Worm (Caenorhabditis elegans): ENCODE measurements around the gene nspc-13.

Gene nspc-13

DNA sequence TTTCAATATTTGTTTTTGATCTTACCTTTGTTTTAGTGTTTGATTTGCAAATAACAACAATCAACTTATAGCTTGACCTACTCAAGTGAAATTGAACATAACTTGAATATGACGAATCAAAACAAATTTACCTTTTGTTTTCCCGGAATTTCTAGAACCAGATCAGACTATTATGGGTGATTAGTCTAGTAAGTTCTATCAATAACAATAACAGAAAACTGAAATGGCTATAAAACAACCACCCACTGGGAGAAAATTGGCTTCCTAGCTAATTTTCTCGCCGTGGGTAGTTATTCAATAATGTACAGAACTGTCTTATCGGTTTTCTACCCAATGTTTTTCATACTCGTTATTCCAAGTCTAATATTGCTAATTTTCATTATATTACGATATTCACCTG lies 28.6 kb upstream of the nspc-13 start, which contains the start of gene srd-45:
srd-45 (plus strand) TSS at position 301 of the 400 bp plus-strand sequence.
- TF ChIP-seq nhr-28 (tag; optimal IDR thresholded peaks at IDR 0.05): no peak

DNA sequence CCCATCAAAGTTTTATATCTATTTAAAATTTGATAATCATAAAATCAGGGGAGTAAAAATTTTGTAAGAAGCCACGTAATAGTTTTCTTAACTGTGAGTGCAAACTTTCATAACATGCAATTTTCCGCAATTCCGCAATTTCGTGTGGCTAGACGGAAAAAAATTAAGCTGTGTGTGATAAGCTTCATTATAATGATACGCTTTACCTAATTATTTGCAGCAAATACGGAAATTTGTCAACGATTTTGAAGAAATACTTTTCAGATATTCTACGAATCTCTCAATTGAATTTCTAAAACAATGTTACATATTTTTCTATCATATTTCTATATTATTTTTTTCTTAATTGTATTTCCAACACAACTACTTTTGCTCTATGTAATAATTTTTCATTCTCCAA lies 25.4 kb upstream of the nspc-13 start, which contains the start of gene srd-46:
srd-46 (plus strand) TSS at position 301 of the 400 bp plus-strand sequence.
- TF ChIP-seq ztf-4 (tag; optimal IDR thresholded peaks at IDR 0.05) (no peak), lin-39 (tag; optimal IDR thresholded peaks at IDR 0.05) (no peak), jun-1 (tag; optimal IDR thresholded peaks at IDR 0.05) (no peak), pha-4 (tag; optimal IDR thresholded peaks at IDR 0.05) (no peak), nhr-11 (tag; optimal IDR thresholded peaks at IDR 0.05) (no peak), egl-27 (tag; optimal IDR thresholded peaks at IDR 0.05) (no peak), lin-15B (tag; optimal IDR thresholded peaks at IDR 0.05) (no peak), pqm-1 (tag; optimal IDR thresholded peaks at IDR 0.05) (no peak), ama-1 (optimal IDR thresholded peaks at IDR 0.05) (no peak), unc-62 (GFP tag; optimal IDR thresholded peaks at IDR 0.05) (no peak), nhr-67 (tag; optimal IDR thresholded peaks at IDR 0.05) (no peak), nfya-1 (tag; optimal IDR thresholded peaks at IDR 0.05; ENCODE audit: insufficient read depth) (no peak), nhr-77 (tag; optimal IDR thresholded peaks at IDR 0.05) (no peak), ceh-9 (tag; optimal IDR thresholded peaks at IDR 0.05) (no peak), snpc-4 (tag; optimal IDR thresholded peaks at IDR 0.05) (no peak), elt-2 (tag; optimal IDR thresholded peaks at IDR 0.05) (no peak), daf-12 (tag; optimal IDR thresholded peaks at IDR 0.05) (no peak)

- TF ChIP-seq unc-62 (GFP tag; optimal IDR thresholded peaks at IDR 0.05): no peak
- TF ChIP-seq unc-39 (tag; optimal IDR thresholded peaks at IDR 0.05): no peak
- TF ChIP-seq ceh-28 (tag; optimal IDR thresholded peaks at IDR 0.05): no peak
- no peak for TF ChIP-seq elt-2 (tag; optimal IDR thresholded peaks at IDR 0.05)
- TF ChIP-seq pqm-1 (tag; optimal IDR thresholded peaks at IDR 0.05): no peak
- no peak for TF ChIP-seq nhr-43 (tag; optimal IDR thresholded peaks at IDR 0.05; ENCODE audit: poor library complexity, severe bottlenecking)
- no peak for TF ChIP-seq nfya-1 (tag; optimal IDR thresholded peaks at IDR 0.05; ENCODE audit: insufficient read depth)
- TF ChIP-seq egl-27 (tag; optimal IDR thresholded peaks at IDR 0.05): no peak
- TF ChIP-seq ceh-9 (tag; optimal IDR thresholded peaks at IDR 0.05): no peak
- TF ChIP-seq mml-1 (tag; optimal IDR thresholded peaks at IDR 0.05): no peak
- TF ChIP-seq nhr-11 (tag; optimal IDR thresholded peaks at IDR 0.05): no peak
- no peak for TF ChIP-seq nhr-25 (tag; optimal IDR thresholded peaks at IDR 0.05)
- TF ChIP-seq sea-2 (GFP tag; optimal IDR thresholded peaks at IDR 0.05): no peak
- no peak for TF ChIP-seq nhr-77 (tag; optimal IDR thresholded peaks at IDR 0.05)
- TF ChIP-seq ztf-11 (tag; optimal IDR thresholded peaks at IDR 0.05): no peak
- TF ChIP-seq jun-1 (tag; optimal IDR thresholded peaks at IDR 0.05): no peak
Measured at ce11 chrX:12333479-12333878, 23.7 kb upstream of the nspc-13 start, which contains the start of gene srd-47. TSS of gene srd-47 (plus strand) at chrX:12333642.

- TF ChIP-seq eor-1 (tag; optimal IDR thresholded peaks at IDR 0.05): no peak
- TF ChIP-seq R02D3.7 (tag; optimal IDR thresholded peaks at IDR 0.05): no peak
- no peak for TF ChIP-seq egl-5 (tag; optimal IDR thresholded peaks at IDR 0.05)
- TF ChIP-seq ztf-11 (tag; optimal IDR thresholded peaks at IDR 0.05): no peak
- no peak for TF ChIP-seq nfya-1 (tag; optimal IDR thresholded peaks at IDR 0.05; ENCODE audit: insufficient read depth)
- no peak for TF ChIP-seq lin-39 (tag; optimal IDR thresholded peaks at IDR 0.05)
- no peak for TF ChIP-seq ama-1 (optimal IDR thresholded peaks at IDR 0.05)
- TF ChIP-seq mml-1 (tag; optimal IDR thresholded peaks at IDR 0.05): no peak
- no peak for TF ChIP-seq nhr-76 (tag; optimal IDR thresholded peaks at IDR 0.05)
- TF ChIP-seq unc-62 (GFP tag; optimal IDR thresholded peaks at IDR 0.05): no peak
- no peak for TF ChIP-seq ZK546.5 (tag; optimal IDR thresholded peaks at IDR 0.05)
- TF ChIP-seq aly-2 (tag; optimal IDR thresholded peaks at IDR 0.05): no peak
- TF ChIP-seq jun-1 (tag; optimal IDR thresholded peaks at IDR 0.05): no peak
- TF ChIP-seq skn-1 (tag; optimal IDR thresholded peaks at IDR 0.05): no peak
- TF ChIP-seq tbx-2 (tag; optimal IDR thresholded peaks at IDR 0.05): no peak
- no peak for TF ChIP-seq mdl-1 (tag; optimal IDR thresholded peaks at IDR 0.05)
- TF ChIP-seq nhr-67 (tag; optimal IDR thresholded peaks at IDR 0.05): no peak
Measured at ce11 chrX:12335808-12336207, 21.4 kb upstream of the nspc-13 start, which contains the start of gene srd-48. TSS of gene srd-48 (plus strand) at chrX:12336108.
